Worm (Caenorhabditis elegans) whole organism, L3 larva: ENCODE results near the gene Y4C6B.3.

Experiments
- ZK546.5 ChIP-seq: sonication (generic microtip); optimal IDR thresholded peaks from 2 replicates; lab custom pipeline; 2017; ENCODE audit warnings: missing biosample characterization, missing genetic modification characterization
- ama-1 ChIP-seq: fragments of 150-350 bp; optimal IDR thresholded peaks from 2 replicates; lab custom pipeline; 2018
- ceh-82 ChIP-seq: fragments of 150-350 bp; optimal IDR thresholded peaks from 2 replicates; lab custom pipeline; 2014; ENCODE audit warnings: missing biosample characterization, missing genetic modification characterization
- egl-5 ChIP-seq: fragments of 150-350 bp; optimal IDR thresholded peaks from 2 replicates; lab custom pipeline; 2017; ENCODE audit warnings: missing biosample characterization, missing genetic modification reagents, missing genetic modification characterization, inconsistent platforms
- lsy-12 ChIP-seq: sonication (generic microtip); optimal IDR thresholded peaks from 2 replicates; lab custom pipeline; 2016; ENCODE audit warnings: mild to moderate bottlenecking, missing genetic modification characterization, missing compliant biosample characterization
- mml-1 ChIP-seq: fragments of 150-350 bp; sonication (generic microtip); optimal IDR thresholded peaks from 3 replicates; lab custom pipeline; 2014; ENCODE audit warnings: missing biosample characterization, missing genetic modification characterization
- nfya-1 ChIP-seq: sonication (generic microtip); optimal IDR thresholded peaks from 2 replicates; lab custom pipeline; 2017; ENCODE audit warnings: missing genetic modification characterization, mild to moderate bottlenecking, missing compliant biosample characterization, antibody characterized with exemption, moderate library complexity; ENCODE audit not compliant: insufficient read depth
- nhr-25 ChIP-seq: sonication (generic microtip); optimal IDR thresholded peaks from 2 replicates; lab custom pipeline; 2017; ENCODE audit warnings: missing biosample characterization, missing genetic modification characterization
- nhr-28 ChIP-seq: fragments of 150-350 bp; optimal IDR thresholded peaks from 2 replicates; lab custom pipeline; 2014; ENCODE audit warnings: missing biosample characterization, missing genetic modification characterization
- snpc-4 ChIP-seq: fragments of 150-350 bp; optimal IDR thresholded peaks from 2 replicates; lab custom pipeline; 2014; ENCODE audit warnings: missing biosample characterization, missing genetic modification characterization
- ztf-11 ChIP-seq: fragments of 150-350 bp; optimal IDR thresholded peaks from 2 replicates; lab custom pipeline; 2014; ENCODE audit warnings: missing biosample characterization, missing genetic modification characterization

ce11 chrIV:5294467-5294866, 37.8 kb upstream of the Y4C6B.3 start:
- TF ChIP-seq ztf-11 (tag; lab: Kevin White, UChicago) (no peak), lsy-12 (no peak), ama-1 (lab: Kevin White, UChicago) (no peak), egl-5 (tag; lab: Kevin White, UChicago) (no peak), mml-1 (tag; lab: Kevin White, UChicago) (no peak), ZK546.5 (tag; lab: Kevin White, UChicago) (no peak), ceh-82 (tag; lab: Kevin White, UChicago) (no peak), nhr-25 (tag; lab: Kevin White, UChicago) (no peak), nhr-28 (tag; lab: Kevin White, UChicago) (no peak), nfya-1 (tag; lab: Kevin White, UChicago) (no peak), snpc-4 (tag; lab: Kevin White, UChicago) (no peak)
